Fruit fly (Drosophila melanogaster) Kc167 (cell line): Measurements from ENCODE around the gene CG42521.

ENCODE experiments used
- psq ChIP-seq: fragments of >200 bp; optimal IDR thresholded peaks from 2 replicates; lab custom pipeline; 2017; ENCODE audit warnings: missing external identifiers
- ttk ChIP-seq: sonication (Bioruptor generic); optimal IDR thresholded peaks from 2 replicates; lab custom pipeline; 2017; ENCODE audit warnings: missing external identifiers

DNA sequence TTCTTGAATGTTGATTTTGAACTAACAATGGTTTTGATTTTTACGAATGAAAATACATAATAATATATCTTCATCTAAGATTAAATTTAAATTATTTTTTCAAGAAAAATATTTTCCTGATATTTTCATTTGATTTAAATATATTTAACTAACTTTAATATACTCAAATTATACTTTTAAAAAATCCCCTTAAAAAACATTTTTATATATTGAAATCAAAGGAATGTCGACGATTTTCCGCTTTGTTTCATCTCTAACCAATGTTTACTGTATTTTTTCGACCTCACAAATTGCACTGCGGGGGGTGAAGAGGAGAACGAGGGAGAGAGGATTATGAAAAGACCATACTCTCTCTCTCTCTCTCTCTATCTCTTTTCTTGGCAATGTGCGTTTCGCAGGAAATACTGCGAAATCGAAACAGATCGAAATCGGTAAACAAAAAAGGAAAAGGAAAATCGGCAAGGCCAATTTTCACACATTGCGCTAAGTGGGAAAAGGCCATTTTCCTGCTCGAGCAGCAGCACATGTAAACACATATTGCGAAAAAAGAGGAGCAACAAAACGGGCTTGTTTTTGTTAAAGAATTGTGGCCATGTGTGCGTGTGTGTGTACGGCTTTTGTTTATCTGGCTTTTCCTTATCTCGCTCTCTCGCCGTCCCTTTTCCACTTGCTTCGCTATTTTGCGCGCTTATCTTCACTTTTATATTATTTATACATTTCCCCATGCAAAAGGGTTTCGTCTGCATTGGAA is 36.8 kb upstream of the CG42521 start:
- TF ChIP-seq ttk (lab: Kevin White, UChicago): no peak
- TF ChIP-seq psq (lab: Kevin White, UChicago): no peak
